Fruit fly (Drosophila melanogaster): Measurements from ENCODE around the gene PGRP-SA.

The PGRP-SA gene

dm6 chrX:11517295-11517694 lies 44.1 kb upstream of the PGRP-SA start (continued):
- TF ChIP-seq Bteb2 (GFP tag; optimal IDR thresholded peaks at IDR 0.05) (no peak), CG16779 (GFP tag; IDR thresholded peaks at IDR 0.05) (no peak), CG13894 (tag; optimal IDR thresholded peaks at IDR 0.05) (peak; percentile 90), CG6689 (GFP tag; IDR thresholded peaks at IDR 0.05) (no peak), slbo (GFP tag; IDR thresholded peaks at IDR 0.05) (no peak), eve (GFP tag; optimal IDR thresholded peaks at IDR 0.05) (peak in 1 of 2 experiments; percentile 40), wor (GFP tag; IDR thresholded peaks at IDR 0.05) (no peak), pfk (GFP tag; optimal IDR thresholded peaks at IDR 0.05) (no peak), CG32767 (GFP tag; IDR thresholded peaks at IDR 0.05) (no peak), CG2712 (tag; optimal IDR thresholded peaks at IDR 0.05) (no peak), run (tag; optimal IDR thresholded peaks at IDR 0.05) (no peak), Deaf1 (tag; optimal IDR thresholded peaks at IDR 0.05) (peak; percentile 54), abd-A (tag; optimal IDR thresholded peaks at IDR 0.05) (peak; percentile 80), chinmo (GFP tag; IDR thresholded peaks at IDR 0.05; ENCODE audit: partially characterized antibody) (peak; percentile 65; the same call in 1 of the 4 replicates), lola (GFP tag; optimal IDR thresholded peaks at IDR 0.05) (no peak), vfl (GFP tag; optimal IDR thresholded peaks at IDR 0.05) (no peak), GATAe (GFP tag; conservative IDR thresholded peaks at IDR 0.05) (no peak)

dm6 chrX:11518435-11518834 lies 43.0 kb upstream of the PGRP-SA start:
- TF ChIP-seq CG13296 (GFP tag; optimal IDR thresholded peaks at IDR 0.05) (peak; percentile 72), run (tag; optimal IDR thresholded peaks at IDR 0.05) (no peak), Dek (tag; optimal IDR thresholded peaks at IDR 0.05) (peak; percentile 71), toy (GFP tag; IDR thresholded peaks at IDR 0.05) (no peak), sens (GFP tag) (peak; percentile 86), ranshi (GFP tag; IDR thresholded peaks at IDR 0.05) (peak; percentile 76), tna (GFP tag; IDR thresholded peaks at IDR 0.05; ENCODE audit: partially characterized antibody) (no peak), CG17385 (GFP tag; optimal IDR thresholded peaks at IDR 0.05) (peak; percentile 77), Camta (GFP tag; optimal IDR thresholded peaks at IDR 0.05) (no peak), CG6272 (GFP tag; IDR thresholded peaks at IDR 0.05) (peak; percentile 75), pnt (GFP tag; optimal IDR thresholded peaks at IDR 0.05) (no peak), CG11247 (GFP tag; IDR thresholded peaks at IDR 0.05) (peak; percentile 80), PHDP (tag; optimal IDR thresholded peaks at IDR 0.05) (peak; percentile 79), gem (tag; optimal IDR thresholded peaks at IDR 0.05) (peak; percentile 82), Bgb (GFP tag; IDR thresholded peaks at IDR 0.05; ENCODE audit: partially characterized antibody) (no peak), z (GFP tag; IDR thresholded peaks at IDR 0.05) (peak; percentile 48; the same call in 1 of the 3 replicates), Nf-YB (GFP tag; optimal IDR thresholded peaks at IDR 0.05) (peak; percentile 1), dysf (GFP tag; IDR thresholded peaks at IDR 0.05) (peak; percentile 90; the same call in 2 of the 3 replicates), CG7839 (tag; optimal IDR thresholded peaks at IDR 0.05) (peak; percentile 81), CG11560 (tag; IDR thresholded peaks at IDR 0.05) (peak; percentile 67; the same call in 1 of the 3 replicates), dimm (GFP tag; IDR thresholded peaks at IDR 0.05) (peak; percentile 58; the same call in 1 of the 2 replicates), Asciz (GFP tag; optimal IDR thresholded peaks at IDR 0.05) (peak; percentile 53), nau (GFP tag; optimal IDR thresholded peaks at IDR 0.05) (peak; percentile 56), cas (GFP tag; IDR thresholded peaks at IDR 0.05) (peak; percentile 67), CG12155 (GFP tag; optimal IDR thresholded peaks at IDR 0.05) (peak; percentile 69), CG12219 (GFP tag; optimal IDR thresholded peaks at IDR 0.05) (peak; percentile 64), CG14965 (GFP tag; optimal IDR thresholded peaks at IDR 0.05; ENCODE audit: borderline replicate concordance) (no peak), Tbp (GFP tag; optimal IDR thresholded peaks at IDR 0.05) (no peak), BEAF-32 (GFP tag; optimal IDR thresholded peaks at IDR 0.05) (no peak), CG13624 (GFP tag; optimal IDR thresholded peaks at IDR 0.05) (peak; percentile 5), Adf1 (GFP tag; IDR thresholded peaks at IDR 0.05) (peak; percentile 53), Atf-2 (GFP tag; optimal IDR thresholded peaks at IDR 0.05) (no peak), Xrp1 (GFP tag; IDR thresholded peaks at IDR 0.05) (peak; percentile 80), grn (GFP tag; optimal IDR thresholded peaks at IDR 0.05) (no peak), Lpt (GFP tag; optimal IDR thresholded peaks at IDR 0.05) (no peak)
